Worm (Caenorhabditis elegans): ENCODE measurements around the gene rpt-2.

- TF ChIP-seq nhr-111 (GFP tag; optimal IDR thresholded peaks at IDR 0.05) (no peak), nhr-237 (tag; optimal IDR thresholded peaks at IDR 0.05) (no peak), fkh-10 (GFP tag; optimal IDR thresholded peaks at IDR 0.05) (no peak), lir-3 (tag; optimal IDR thresholded peaks at IDR 0.05) (no peak), F44E2.7 (GFP tag; IDR thresholded peaks at IDR 0.05) (no peak), zag-1 (tag; optimal IDR thresholded peaks at IDR 0.05) (no peak), ces-1 (GFP tag; optimal IDR thresholded peaks at IDR 0.05) (no peak), nhr-11 (tag; optimal IDR thresholded peaks at IDR 0.05) (no peak)
These were observed 49.6 kb upstream of the rpt-2 start, which contains the start of gene srh-10 for ce11 chrV:6067112-6067511.

Measured in whole organism, L4 larva.